Fruit fly (Drosophila melanogaster) whole organism, embryonic: ENCODE data around the gene Atx-1.

ENCODE experiments used
- CG10462 ChIP-seq: fragments of 200-800 bp; sonication (Bioruptor generic); optimal IDR thresholded peaks from 2 replicates; lab custom pipeline; 2016; ENCODE audit warnings: missing biosample characterization, missing genetic modification characterization
- CG11695 ChIP-seq: fragments of 200-800 bp; sonication (Bioruptor generic); IDR thresholded peaks from 3 replicates; pipeline ENCODE4 v1.3.6; 2022; ENCODE audit warnings: missing biosample characterization, missing genetic modification characterization
- CG11723 ChIP-seq: fragments of 200-800 bp; sonication (Bioruptor generic); optimal IDR thresholded peaks from 2 replicates; lab custom pipeline; 2017; ENCODE audit warnings: missing biosample characterization, mild to moderate bottlenecking, missing genetic modification characterization
- CG12744 ChIP-seq: fragments of 200-800 bp; sonication (Bioruptor generic); optimal IDR thresholded peaks from 2 replicates; lab custom pipeline; 2016; ENCODE audit warnings: missing biosample characterization, missing genetic modification characterization
- CG14441 ChIP-seq: fragments of 200-800 bp; sonication (Bioruptor generic); IDR thresholded peaks from 2 replicates; pipeline ENCODE4 v1.3.6; 2022; ENCODE audit warnings: missing biosample characterization, missing genetic modification characterization
- CG15269 ChIP-seq: fragments of 200-800 bp; sonication (Bioruptor generic); optimal IDR thresholded peaks from 2 replicates; lab custom pipeline; 2018; ENCODE audit warnings: missing biosample characterization, mild to moderate bottlenecking, missing genetic modification characterization, moderate library complexity
- CG16813 ChIP-seq: fragments of 200-800 bp; sonication (Bioruptor generic); IDR thresholded peaks from 3 replicates; pipeline ENCODE4 v1.3.6; 2022; ENCODE audit warnings: missing biosample characterization, missing genetic modification characterization; ENCODE audit not compliant: partially characterized antibody
- CG16815 ChIP-seq: fragments of 200-800 bp; sonication (Bioruptor generic); optimal IDR thresholded peaks from 3 replicates; lab custom pipeline; 2017; ENCODE audit warnings: missing biosample characterization, mild to moderate bottlenecking, missing genetic modification characterization
- CG17186 ChIP-seq: fragments of 200-800 bp; sonication (Bioruptor generic); optimal IDR thresholded peaks from 3 replicates; lab custom pipeline; 2017; ENCODE audit warnings: missing biosample characterization, missing genetic modification reagents, missing genetic modification characterization
- CG17385 ChIP-seq: fragments of 200-800 bp; sonication (Bioruptor generic); optimal IDR thresholded peaks from 3 replicates; lab custom pipeline; 2018; ENCODE audit warnings: missing biosample characterization, mild to moderate bottlenecking, missing genetic modification characterization
- CG18764 ChIP-seq: fragments of 200-800 bp; sonication (Bioruptor generic); optimal IDR thresholded peaks from 3 replicates; lab custom pipeline; 2016; ENCODE audit warnings: missing biosample characterization, missing genetic modification characterization
- CG2129 ChIP-seq: fragments of 200-800 bp; sonication (Bioruptor generic); IDR thresholded peaks from 2 replicates; pipeline ENCODE4 v1.3.6; 2022; ENCODE audit warnings: missing biosample characterization, missing genetic modification characterization; ENCODE audit not compliant: partially characterized antibody
- CG3726 ChIP-seq: fragments of 200-800 bp; sonication (Bioruptor generic); IDR thresholded peaks from 3 replicates; pipeline ENCODE4, ENCODE4 v1.3.6; 2022; ENCODE audit warnings: missing biosample characterization, missing genetic modification characterization
- CG6765 ChIP-seq: fragments of 200-800 bp; sonication (Bioruptor generic); optimal IDR thresholded peaks from 3 replicates; lab custom pipeline; 2017; ENCODE audit warnings: missing biosample characterization, mild to moderate bottlenecking, missing genetic modification characterization
- CG6813 ChIP-seq: fragments of 200-800 bp; sonication (Bioruptor generic); optimal IDR thresholded peaks from 2 replicates; lab custom pipeline; 2017; ENCODE audit warnings: missing biosample characterization, missing genetic modification characterization, mild to moderate bottlenecking, moderate library complexity, missing genetic modification reagents
- CG7745 ChIP-seq: fragments of 200-800 bp; sonication (Bioruptor generic); optimal IDR thresholded peaks from 2 replicates; lab custom pipeline; 2018; ENCODE audit warnings: missing biosample characterization, mild to moderate bottlenecking, missing genetic modification characterization, moderate library complexity
- CG7963 ChIP-seq: fragments of 200-800 bp; sonication (Bioruptor generic); IDR thresholded peaks from 3 replicates; pipeline ENCODE4 v1.3.6; 2022; ENCODE audit warnings: missing biosample characterization, missing genetic modification characterization; ENCODE audit not compliant: partially characterized antibody
- CG8290 ChIP-seq, 3 experiments: fragments of 200-800 bp; sonication (Bioruptor generic); optimal IDR thresholded peaks; 2 replicates each; lab custom pipeline; 2016 to 2019; ENCODE audit warnings: missing biosample characterization in 3 of 3, missing genetic modification characterization in 3 of 3, mild to moderate bottlenecking in 2 of 3, moderate library complexity in 1 of 3
- D19B ChIP-seq: fragments of 200-800 bp; sonication (Bioruptor generic); optimal IDR thresholded peaks from 2 replicates; lab custom pipeline; 2017; ENCODE audit warnings: missing biosample characterization, mild to moderate bottlenecking, missing genetic modification characterization
- Dad ChIP-seq: fragments of 200-800 bp; sonication (Bioruptor generic); optimal IDR thresholded peaks from 3 replicates; lab custom pipeline; 2016; ENCODE audit warnings: missing biosample characterization, missing genetic modification characterization
- Dp ChIP-seq: fragments of 200-800 bp; sonication (Bioruptor generic); optimal IDR thresholded peaks from 2 replicates; lab custom pipeline; 2018; ENCODE audit warnings: missing biosample characterization, mild to moderate bottlenecking, missing genetic modification characterization, moderate library complexity
- E2f1 ChIP-seq: fragments of 200-800 bp; sonication (Bioruptor generic); IDR thresholded peaks from 2 replicates; pipeline ENCODE4 v1.3.6; 2022; ENCODE audit warnings: missing biosample characterization, missing genetic modification characterization
- H2.0 ChIP-seq: fragments of 200-800 bp; sonication (Bioruptor generic); IDR thresholded peaks from 2 replicates; pipeline ENCODE4 v1.3.6; 2022; ENCODE audit warnings: missing biosample characterization, missing genetic modification characterization
- HLH3B ChIP-seq: fragments of 200-800 bp; sonication (Bioruptor generic); IDR thresholded peaks from 2 replicates; pipeline ENCODE4 v1.3.6; 2022; ENCODE audit warnings: missing biosample characterization, missing genetic modification characterization
- Mad ChIP-seq: fragments of 200-800 bp; sonication (Bioruptor generic); optimal IDR thresholded peaks from 2 replicates; lab custom pipeline; 2016; ENCODE audit warnings: missing biosample characterization, missing genetic modification characterization
- NK7.1 ChIP-seq: fragments of 200-800 bp; sonication (Bioruptor generic); optimal IDR thresholded peaks from 3 replicates; lab custom pipeline; 2016; ENCODE audit warnings: missing biosample characterization, missing genetic modification characterization
- Oaz ChIP-seq: fragments of 200-800 bp; sonication (Bioruptor generic); IDR thresholded peaks from 2 replicates; pipeline ENCODE4 v1.3.6; 2022; ENCODE audit warnings: missing biosample characterization, missing genetic modification characterization
- Vsx1 ChIP-seq: fragments of 200-800 bp; sonication (Bioruptor generic); optimal IDR thresholded peaks from 2 replicates; lab custom pipeline; 2017; ENCODE audit warnings: missing biosample characterization, mild to moderate bottlenecking, missing genetic modification characterization, missing genetic modification reagents
- btn ChIP-seq: fragments of 200-800 bp; sonication (Bioruptor generic); optimal IDR thresholded peaks from 2 replicates; lab custom pipeline; 2016; ENCODE audit warnings: missing biosample characterization, missing genetic modification characterization
- cato ChIP-seq: fragments of 200-800 bp; sonication (Bioruptor generic); optimal IDR thresholded peaks from 2 replicates; lab custom pipeline; 2016; ENCODE audit warnings: missing biosample characterization, missing genetic modification characterization, borderline replicate concordance
- cg ChIP-seq: fragments of 200-800 bp; sonication (Bioruptor generic); optimal IDR thresholded peaks from 3 replicates; lab custom pipeline; 2019; ENCODE audit warnings: missing biosample characterization, mild to moderate bottlenecking, missing genetic modification characterization, moderate library complexity
- croc ChIP-seq: fragments of 200-800 bp; sonication (Bioruptor generic); conservative IDR thresholded peaks from 3 replicates; pipeline ENCODE4 v1.3.6; 2022; ENCODE audit warnings: missing biosample characterization, missing genetic modification characterization
- da ChIP-seq: fragments of 200-800 bp; sonication (Bioruptor generic); optimal IDR thresholded peaks from 2 replicates; lab custom pipeline; 2016; ENCODE audit warnings: missing biosample characterization, missing genetic modification characterization
- disco-r ChIP-seq: fragments of 200-800 bp; sonication (Bioruptor generic); optimal IDR thresholded peaks from 2 replicates; lab custom pipeline; 2016; ENCODE audit warnings: missing biosample characterization, missing genetic modification characterization
- ems ChIP-seq: fragments of 200-800 bp; sonication (Bioruptor generic); optimal IDR thresholded peaks from 3 replicates; lab custom pipeline; 2016; ENCODE audit warnings: missing biosample characterization, missing genetic modification characterization
- en ChIP-seq: fragments of 200-800 bp; sonication (Bioruptor generic); optimal IDR thresholded peaks from 2 replicates; lab custom pipeline; 2016; ENCODE audit warnings: missing biosample characterization, missing genetic modification characterization
- eve ChIP-seq, 2 experiments: fragments of >200 bp; optimal IDR thresholded peaks; 2 replicates each; lab custom pipeline; 2017; ENCODE audit warnings: missing biosample characterization in 2 of 2, missing genetic modification characterization in 2 of 2
- gce ChIP-seq: fragments of 200-800 bp; sonication (Bioruptor generic); IDR thresholded peaks from 3 replicates; pipeline ENCODE4 v1.3.6; 2022; ENCODE audit warnings: missing biosample characterization, missing genetic modification characterization
- gcm2 ChIP-seq: fragments of 200-800 bp; sonication (Bioruptor generic); optimal IDR thresholded peaks from 2 replicates; lab custom pipeline; 2016; ENCODE audit warnings: missing biosample characterization, missing genetic modification characterization
- mam ChIP-seq: fragments of 200-800 bp; sonication (Bioruptor generic); optimal IDR thresholded peaks from 3 replicates; lab custom pipeline; 2016; ENCODE audit warnings: missing biosample characterization, missing genetic modification characterization
- mld ChIP-seq: fragments of 200-800 bp; sonication (Bioruptor generic); IDR thresholded peaks from 3 replicates; pipeline ENCODE4 v1.3.6; 2022; ENCODE audit warnings: missing biosample characterization, missing genetic modification characterization; ENCODE audit not compliant: partially characterized antibody
- nmo ChIP-seq: fragments of 200-800 bp; sonication (Bioruptor generic); optimal IDR thresholded peaks from 2 replicates; lab custom pipeline; 2018; ENCODE audit warnings: missing biosample characterization, mild to moderate bottlenecking, missing genetic modification characterization, moderate library complexity
- org-1 ChIP-seq: fragments of 200-800 bp; sonication (Bioruptor generic); optimal IDR thresholded peaks from 2 replicates; lab custom pipeline; 2017; ENCODE audit warnings: missing biosample characterization, missing genetic modification characterization
- otp ChIP-seq: fragments of 200-800 bp; sonication (Bioruptor generic); IDR thresholded peaks from 3 replicates; pipeline ENCODE4, ENCODE4 v1.3.6; 2022; ENCODE audit warnings: missing biosample characterization, missing genetic modification characterization
- sim ChIP-seq: fragments of 200-800 bp; sonication (Bioruptor generic); IDR thresholded peaks from 2 replicates; pipeline ENCODE4 v1.3.6; 2022; ENCODE audit warnings: missing biosample characterization, missing genetic modification characterization
- sug ChIP-seq: fragments of 200-800 bp; optimal IDR thresholded peaks from 2 replicates; lab custom pipeline; 2019; ENCODE audit warnings: missing biosample characterization, mild to moderate bottlenecking, missing genetic modification characterization, moderate library complexity
- tio ChIP-seq: fragments of 200-800 bp; sonication (Bioruptor generic); optimal IDR thresholded peaks from 2 replicates; lab custom pipeline; 2017; ENCODE audit warnings: missing biosample characterization, missing genetic modification characterization, inconsistent platforms
- trh ChIP-seq: fragments of 200-800 bp; sonication (Bioruptor generic); optimal IDR thresholded peaks from 2 replicates; lab custom pipeline; 2016; ENCODE audit warnings: missing biosample characterization, missing genetic modification characterization
- usp ChIP-seq: fragments of >200 bp; optimal IDR thresholded peaks from 2 replicates; lab custom pipeline; 2017; ENCODE audit warnings: missing biosample characterization, missing genetic modification characterization

Gene Atx-1

DNA sequence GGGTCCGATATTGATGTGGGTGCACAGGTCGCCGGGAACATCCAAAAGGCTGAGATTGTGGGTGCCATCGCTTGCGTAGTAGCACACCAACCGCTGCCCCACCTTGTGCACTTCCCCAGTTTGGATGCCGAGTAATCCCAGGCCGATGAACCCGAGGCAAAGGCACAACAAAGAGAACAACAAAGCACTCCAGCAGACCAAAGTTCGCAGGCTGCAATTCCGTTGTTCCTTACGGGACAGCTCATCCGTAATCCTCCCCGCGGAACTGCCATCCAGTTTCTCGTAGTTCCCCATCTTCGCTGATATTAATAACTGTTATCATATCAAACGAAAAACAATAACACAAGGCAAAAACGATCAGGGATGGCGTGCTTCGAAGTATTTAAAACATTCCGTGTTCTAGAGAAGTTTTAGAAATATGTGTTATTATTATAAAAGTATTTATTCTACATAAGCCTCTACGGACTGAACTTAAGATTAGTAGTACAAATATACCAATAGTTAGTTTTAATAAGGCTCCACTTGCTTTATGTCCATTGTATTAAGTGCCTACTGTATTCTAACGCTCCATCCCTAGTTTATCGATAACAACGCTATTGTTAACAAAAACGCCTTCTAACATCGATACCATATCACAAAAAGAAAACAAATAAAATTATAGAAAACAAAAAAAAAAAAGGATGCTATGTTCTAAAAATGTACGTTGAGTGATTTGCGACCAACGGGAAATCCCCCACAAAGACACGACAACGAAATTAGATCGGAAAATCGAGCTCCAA, 26.4 kb downstream of the Atx-1 start, which contains the start of the genes Cht11 and CG4558 (continued):
- peak; percentile 60 for TF ChIP-seq D19B (GFP tag; lab: Kevin White, UChicago)
- TF ChIP-seq nmo (GFP tag; lab: Kevin White, UChicago) = peak; percentile 86
- TF ChIP-seq sim (GFP tag; lab: Robert Waterston, UW) = no peak
- peak; percentile 82 for TF ChIP-seq CG15269 (tag; lab: Kevin White, UChicago)
- 0 out of 3 replicates have a peak, but pooled peaks have one; percentile 49 for TF ChIP-seq gce (GFP tag; lab: Robert Waterston, UW)
- peak; percentile 62 for TF ChIP-seq Mad (GFP tag; lab: Kevin White, UChicago)
- TF ChIP-seq NK7.1 (GFP tag; lab: Kevin White, UChicago) = no peak
- TF ChIP-seq da (GFP tag; lab: Kevin White, UChicago) = no peak
- TF ChIP-seq ems (GFP tag; lab: Kevin White, UChicago) = peak; percentile 70
- TF ChIP-seq Vsx1 (GFP tag; lab: Kevin White, UChicago) = peak; percentile 41
- no peak for TF ChIP-seq CG7963 (GFP tag; lab: Robert Waterston, UW)
- peak; percentile 76 for TF ChIP-seq tio (GFP tag; lab: Kevin White, UChicago)
- TF ChIP-seq mam (GFP tag; lab: Kevin White, UChicago) = peak; percentile 84
- TF ChIP-seq CG3726 (GFP tag; lab: Robert Waterston, UW) = peak; percentile 61; the same call in 2 of the 3 replicates
- no peak for TF ChIP-seq usp (GFP tag; lab: Kevin White, UChicago)
- peak; percentile 49; the same call in 1 of the 3 replicates for TF ChIP-seq CG16813 (GFP tag; lab: Robert Waterston, UW)
- TF ChIP-seq CG7745 (tag; lab: Kevin White, UChicago) = no peak
- peak; percentile 65 for TF ChIP-seq CG16815
- peak; percentile 77 for TF ChIP-seq CG17385 (GFP tag; lab: Kevin White, UChicago)
- no peak for TF ChIP-seq cg (GFP tag; lab: Kevin White, UChicago)
- peak; percentile 47 for TF ChIP-seq CG18764 (GFP tag; lab: Kevin White, UChicago)
- TF ChIP-seq eve (GFP tag; optimal IDR thresholded peaks at IDR 0.05; lab: Kevin White, UChicago) = no peak
- TF ChIP-seq en (GFP tag; lab: Kevin White, UChicago) = no peak
- TF ChIP-seq sug (tag; lab: Kevin White, UChicago) = peak; percentile 85
- TF ChIP-seq CG10462 (GFP tag; lab: Kevin White, UChicago) = peak; percentile 47
- TF ChIP-seq CG17186 (GFP tag; lab: Kevin White, UChicago) = no peak
- TF ChIP-seq croc = peak; percentile 75
- peak; percentile 7 for TF ChIP-seq CG6765 (GFP tag; lab: Kevin White, UChicago)
- peak; percentile 10 for TF ChIP-seq CG11723 (GFP tag; lab: Kevin White, UChicago)
- TF ChIP-seq CG8290 (GFP tag; optimal IDR thresholded peaks at IDR 0.05; lab: Kevin White, UChicago) = peak; percentile 62
- peak in 1 of 2 experiments; percentile 56 for TF ChIP-seq CG8290 (tag; optimal IDR thresholded peaks at IDR 0.05; lab: Kevin White, UChicago)
- peak; percentile 87 for TF ChIP-seq E2f1 (GFP tag; lab: Robert Waterston, UW)
- TF ChIP-seq CG14441 (GFP tag; lab: Robert Waterston, UW) = peak; percentile 88
- TF ChIP-seq CG6813 = peak; percentile 56
- TF ChIP-seq otp (GFP tag; lab: Robert Waterston, UW) = peak; percentile 35; the same call in 1 of the 3 replicates
- peak; percentile 50; the same call in 1 of the 2 replicates for TF ChIP-seq Oaz (GFP tag; lab: Robert Waterston, UW)
- TF ChIP-seq CG11695 (GFP tag; lab: Robert Waterston, UW) = peak; percentile 83
- TF ChIP-seq gcm2 (GFP tag; lab: Kevin White, UChicago) = no peak
- TF ChIP-seq CG12744 (GFP tag; lab: Kevin White, UChicago) = peak; percentile 60
- peak; percentile 75 for TF ChIP-seq H2.0
- TF ChIP-seq Dp (GFP tag; lab: Kevin White, UChicago) = peak; percentile 20
- peak; percentile 80 for TF ChIP-seq HLH3B (GFP tag; lab: Robert Waterston, UW)
- TF ChIP-seq Dad (GFP tag; lab: Kevin White, UChicago) = no peak
- no peak for TF ChIP-seq btn
- peak; percentile 26 for TF ChIP-seq org-1 (GFP tag; lab: Kevin White, UChicago)
- no peak for TF ChIP-seq disco-r (GFP tag; lab: Kevin White, UChicago)
- TF ChIP-seq trh (GFP tag; lab: Kevin White, UChicago) = peak; percentile 13
- TF ChIP-seq mld (GFP tag; lab: Robert Waterston, UW) = no peak
- TF ChIP-seq cato = peak; percentile 71
- no peak for TF ChIP-seq CG2129 (GFP tag; lab: Robert Waterston, UW)
